Worm (Caenorhabditis elegans) whole organism, young adult: ENCODE data around the gene taf-11.3.
A peak's percentile ranks its signal among the peaks of the same experiment; 100 is the strongest.

Experiments used
- C06A6.2 ChIP-seq: fragments of 200-800 bp; sonication (Bioruptor generic); conservative IDR thresholded peaks from 2 replicates; pipeline ENCODE4 v1.3.6; 2022; ENCODE audit warnings: missing genetic modification characterization, missing compliant biosample characterization
- C17E4.6 ChIP-seq: fragments of 200-800 bp; sonication (Bioruptor generic); IDR thresholded peaks from 2 replicates; pipeline ENCODE4 v1.3.6; 2022; ENCODE audit warnings: missing genetic modification reagents, missing genetic modification characterization, missing compliant biosample characterization
- D2030.7 ChIP-seq: fragments of 200-800 bp; sonication (Bioruptor generic); IDR thresholded peaks from 2 replicates; pipeline ENCODE4 v1.3.6; 2022; ENCODE audit warnings: missing genetic modification reagents, missing genetic modification characterization, missing compliant biosample characterization
- F33H1.4 ChIP-seq: fragments of 200-800 bp; sonication (Bioruptor generic); IDR thresholded peaks from 2 replicates; pipeline ENCODE4 v1.3.6; 2022; ENCODE audit warnings: missing genetic modification reagents, missing genetic modification characterization, missing compliant biosample characterization
- F55B11.4 ChIP-seq: sonication (generic microtip); optimal IDR thresholded peaks from 2 replicates; lab custom pipeline; 2016; ENCODE audit warnings: missing compliant biosample characterization, missing genetic modification characterization, borderline replicate concordance; ENCODE audit not compliant: insufficient read depth
- T26A5.8 ChIP-seq: sonication (generic microtip); optimal IDR thresholded peaks from 2 replicates; lab custom pipeline; 2016; ENCODE audit warnings: missing genetic modification characterization, missing compliant biosample characterization
- ama-1 ChIP-seq, 3 experiments: fragments of 150-350 bp in 1 of 3; sonication (generic microtip) in 2 of 3; optimal IDR thresholded peaks; 2 replicates each; lab custom pipeline; 2014 to 2018; ENCODE audit warnings: missing biosample characterization in 2 of 3, missing genetic modification characterization in 2 of 3, missing genetic modification reagents in 2 of 3
- attf-5 ChIP-seq: fragments of 200-800 bp; sonication (Bioruptor generic); optimal IDR thresholded peaks from 2 replicates; lab custom pipeline; 2018; ENCODE audit warnings: mild to moderate bottlenecking, missing genetic modification characterization, missing compliant biosample characterization
- attf-6 ChIP-seq: fragments of 200-800 bp; sonication (Bioruptor generic); IDR thresholded peaks from 2 replicates; pipeline ENCODE4 v1.3.6; 2022; ENCODE audit warnings: missing genetic modification reagents, missing genetic modification characterization, missing compliant biosample characterization
- cebp-1 ChIP-seq, 2 experiments: fragments of 200-800 bp in 1 of 2; sonication (Bioruptor generic) in 1 of 2; sonication (generic microtip) in 1 of 2; IDR thresholded peaks in 1 of 2; optimal IDR thresholded peaks in 1 of 2; 2 replicates each; pipeline versions ENCODE4 v1.3.6 to Lab custom; 2017 to 2022; ENCODE audit warnings: missing compliant biosample characterization in 2 of 2, missing genetic modification characterization in 2 of 2, mild to moderate bottlenecking in 1 of 2, missing genetic modification reagents in 1 of 2, moderate library complexity in 1 of 2
- ceh-40 ChIP-seq: fragments of 200-800 bp; sonication (Bioruptor generic); IDR thresholded peaks from 2 replicates; pipeline ENCODE4 v1.3.6; 2022; ENCODE audit warnings: missing genetic modification characterization, missing compliant biosample characterization
- chd-7 ChIP-seq: sonication (generic microtip); optimal IDR thresholded peaks from 2 replicates; lab custom pipeline; 2016; ENCODE audit warnings: mild to moderate bottlenecking, missing genetic modification characterization, moderate library complexity, missing compliant biosample characterization
- die-1 ChIP-seq: sonication (generic microtip); optimal IDR thresholded peaks from 2 replicates; lab custom pipeline; 2016; ENCODE audit warnings: missing genotype, mild to moderate bottlenecking, missing genetic modification characterization, missing compliant biosample characterization
- dox-1 ChIP-seq: fragments of 200-800 bp; sonication (Bioruptor generic); IDR thresholded peaks from 2 replicates; pipeline ENCODE4 v1.3.6; 2022; ENCODE audit warnings: missing genetic modification reagents, missing genetic modification characterization, missing compliant biosample characterization
- efl-1 ChIP-seq: fragments of 150-350 bp; optimal IDR thresholded peaks from 2 replicates; lab custom pipeline; 2014; ENCODE audit warnings: missing biosample characterization, missing genetic modification reagents, missing genetic modification characterization
- egrh-3 ChIP-seq: fragments of 200-800 bp; sonication (Bioruptor generic); IDR thresholded peaks from 2 replicates; pipeline ENCODE4 v1.3.6; 2022; ENCODE audit warnings: missing genetic modification reagents, missing genetic modification characterization, missing compliant biosample characterization
- ekl-4 ChIP-seq: fragments of 200-800 bp; sonication (Bioruptor generic); IDR thresholded peaks from 2 replicates; pipeline ENCODE4 v1.3.6; 2022; ENCODE audit warnings: missing genetic modification reagents, missing genetic modification characterization, missing compliant biosample characterization
- ets-4 ChIP-seq: fragments of 200-800 bp; sonication (Bioruptor generic); optimal IDR thresholded peaks from 2 replicates; lab custom pipeline; 2018; ENCODE audit warnings: mild to moderate bottlenecking, missing genetic modification characterization, missing compliant biosample characterization
- hlh-12 ChIP-seq: sonication (generic microtip); optimal IDR thresholded peaks from 2 replicates; lab custom pipeline; 2016; ENCODE audit warnings: missing genetic modification characterization, missing compliant biosample characterization
- hsf-1 ChIP-seq: fragments of 200-800 bp; sonication (Bioruptor generic); IDR thresholded peaks from 2 replicates; pipeline ENCODE4 v1.3.6; 2022; ENCODE audit warnings: missing genetic modification reagents, missing genetic modification characterization, missing compliant biosample characterization
- lin-40 ChIP-seq: sonication (generic microtip); optimal IDR thresholded peaks from 2 replicates; lab custom pipeline; 2016; ENCODE audit warnings: missing genetic modification characterization, mild to moderate bottlenecking, missing compliant biosample characterization, missing genotype, missing genetic modification reagents
- lsl-1 ChIP-seq: fragments of 200-800 bp; sonication (Bioruptor generic); optimal IDR thresholded peaks from 2 replicates; lab custom pipeline; 2018; ENCODE audit warnings: mild to moderate bottlenecking, missing genetic modification characterization, moderate library complexity, missing compliant biosample characterization
- madf-3 ChIP-seq: fragments of 200-800 bp; sonication (Bioruptor generic); IDR thresholded peaks from 2 replicates; pipeline ENCODE4 v1.3.6; 2022; ENCODE audit warnings: missing genetic modification reagents, missing genetic modification characterization, missing compliant biosample characterization
- madf-6 ChIP-seq: fragments of 200-800 bp; sonication (Bioruptor generic); IDR thresholded peaks from 2 replicates; pipeline ENCODE4 v1.3.6; 2022; ENCODE audit warnings: missing genetic modification reagents, missing genetic modification characterization, missing compliant biosample characterization
- mcd-1 ChIP-seq: fragments of 200-800 bp; sonication (Bioruptor generic); IDR thresholded peaks from 2 replicates; pipeline ENCODE4 v1.3.6; 2022; ENCODE audit warnings: missing genetic modification reagents, missing genetic modification characterization, missing compliant biosample characterization
- mel-28 ChIP-seq: sonication (generic microtip); optimal IDR thresholded peaks from 2 replicates; lab custom pipeline; 2016; ENCODE audit warnings: borderline replicate concordance, mild to moderate bottlenecking, missing genetic modification characterization, missing compliant biosample characterization
- nfya-1 ChIP-seq: sonication (generic microtip); optimal IDR thresholded peaks from 2 replicates; lab custom pipeline; 2017; ENCODE audit warnings: antibody characterized with exemption, missing compliant biosample characterization, missing genetic modification characterization, borderline replicate concordance; ENCODE audit not compliant: insufficient read depth
- nhr-80 ChIP-seq: sonication (generic microtip); optimal IDR thresholded peaks from 2 replicates; lab custom pipeline; 2016; ENCODE audit warnings: missing genetic modification characterization, missing compliant biosample characterization
- sdz-38 ChIP-seq: sonication (generic microtip); optimal IDR thresholded peaks from 2 replicates; lab custom pipeline; 2016; ENCODE audit warnings: missing genotype, missing genetic modification characterization, missing compliant biosample characterization
- snpc-1.1 ChIP-seq: sonication (generic microtip); optimal IDR thresholded peaks from 2 replicates; lab custom pipeline; 2017; ENCODE audit warnings: missing genetic modification characterization, mild to moderate bottlenecking, missing compliant biosample characterization, antibody characterized with exemption, moderate library complexity, missing genotype, missing genetic modification reagents; ENCODE audit not compliant: insufficient read depth
- xnd-1 ChIP-seq: sonication (generic microtip); optimal IDR thresholded peaks from 2 replicates; lab custom pipeline; 2016; ENCODE audit warnings: missing genotype, missing genetic modification reagents, missing genetic modification characterization, missing compliant biosample characterization
- zfh-2 ChIP-seq: fragments of 200-800 bp; sonication (Bioruptor generic); conservative IDR thresholded peaks from 2 replicates; pipeline ENCODE4 v1.3.6; 2022; ENCODE audit warnings: missing genetic modification reagents, missing genetic modification characterization, missing compliant biosample characterization
- ztf-26 ChIP-seq: sonication (generic microtip); optimal IDR thresholded peaks from 2 replicates; lab custom pipeline; 2017; ENCODE audit warnings: missing genetic modification characterization, missing compliant biosample characterization

The taf-11.3 gene

DNA sequence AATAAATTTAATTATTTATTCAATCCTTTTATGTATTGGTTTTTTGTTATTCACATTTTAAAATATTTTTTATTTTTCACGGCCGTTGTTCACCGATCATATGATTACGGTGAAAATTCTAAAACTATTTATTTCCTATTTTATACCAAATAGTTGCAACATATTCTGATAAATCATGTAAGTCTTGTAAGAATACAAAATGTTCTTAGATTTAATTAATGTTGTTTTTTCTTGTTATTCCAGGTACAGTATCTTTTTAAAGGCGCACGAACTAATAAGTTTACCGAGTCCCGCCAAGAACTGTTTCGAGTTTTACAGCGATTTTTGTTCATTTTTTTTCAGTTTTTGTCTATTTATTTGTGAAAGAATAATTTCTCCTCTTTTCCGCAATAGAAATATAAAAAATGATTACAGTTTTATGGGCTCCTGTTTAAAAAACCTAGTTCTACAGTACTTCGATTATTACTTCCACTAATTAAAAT lies 35.4 kb downstream of the taf-11.3 start, which contains the start of gene D2045.5 (continued):
- TF ChIP-seq hlh-12 (tag; lab: Kevin White, UChicago) (no peak), attf-6 (no peak), sdz-38 (tag; lab: Kevin White, UChicago) (no peak), mel-28 (tag; lab: Kevin White, UChicago) (no peak), xnd-1 (peak; percentile 70), efl-1 (peak; percentile 33), ztf-26 (no peak), D2030.7 (GFP tag; lab: Robert Waterston, UW) (peak; percentile 40; the same call in 1 of the 2 replicates), ets-4 (GFP tag; lab: Kevin White, UChicago) (no peak), lsl-1 (GFP tag; lab: Kevin White, UChicago) (peak; percentile 86), die-1 (tag; lab: Kevin White, UChicago) (no peak), madf-6 (GFP tag; lab: Robert Waterston, UW) (peak; percentile 76), ceh-40 (GFP tag; lab: Robert Waterston, UW) (no peak), nfya-1 (no peak), F33H1.4 (GFP tag; lab: Robert Waterston, UW) (peak; percentile 77), snpc-1.1 (tag; lab: Kevin White, UChicago) (no peak)

DNA sequence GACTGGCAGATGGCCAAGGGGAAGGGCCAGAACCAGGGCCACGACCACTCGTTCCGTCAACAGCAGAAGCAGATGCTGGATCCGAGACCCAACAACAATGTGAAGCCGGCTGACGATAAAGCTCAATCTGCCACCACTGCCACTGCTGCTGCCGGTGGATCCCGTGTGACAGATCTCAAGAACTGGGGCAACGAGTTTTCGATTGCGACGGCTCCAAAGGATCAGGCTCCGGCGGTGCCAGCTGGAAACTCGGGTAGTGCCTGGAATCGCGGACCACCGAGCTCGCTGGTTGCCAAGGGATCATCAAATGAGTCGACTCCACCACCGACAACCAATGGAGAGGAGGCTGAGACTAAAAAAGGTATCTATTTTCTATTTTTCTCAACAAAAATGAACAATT lies 40.6 kb downstream of the taf-11.3 start:
- TF ChIP-seq hsf-1 (GFP tag; lab: Robert Waterston, UW) (0 out of 2 replicates have a peak, but pooled peaks have one; percentile 31), egrh-3 (peak; percentile 61; the same call in 1 of the 2 replicates), C06A6.2 (GFP tag; lab: Robert Waterston, UW) (no peak), zfh-2 (GFP tag; lab: Robert Waterston, UW) (peak; percentile 92), dox-1 (GFP tag; lab: Robert Waterston, UW) (0 out of 2 replicates have a peak, but pooled peaks have one; percentile 15), chd-7 (peak; percentile 22), C17E4.6 (no peak)

DNA sequence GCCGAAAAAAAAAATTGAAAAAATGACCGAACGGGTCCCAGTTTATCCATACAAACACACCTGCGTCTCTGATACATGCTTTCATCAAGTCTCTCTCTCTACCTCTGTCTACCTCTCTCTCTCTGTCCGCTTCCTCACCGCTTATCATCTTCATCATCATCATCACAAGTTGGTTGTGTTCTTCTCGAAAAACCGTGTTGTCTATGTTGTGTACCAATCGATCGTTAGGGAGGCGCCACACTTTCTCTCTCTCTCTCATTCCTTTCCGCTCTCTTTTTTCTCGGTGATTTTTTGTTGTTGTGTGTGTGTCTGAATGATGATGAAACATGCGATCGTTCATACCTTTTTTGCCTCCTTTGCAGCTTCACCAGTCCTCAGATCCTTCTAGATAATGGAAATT lies 41.4 kb downstream of the taf-11.3 start:
- peak; percentile 45 for TF ChIP-seq nhr-80 (tag; lab: Kevin White, UChicago)
- peak; percentile 83 for TF ChIP-seq attf-5 (GFP tag; lab: Kevin White, UChicago)
- peak; percentile 18; the same call in 1 of the 2 replicates for TF ChIP-seq ekl-4
- TF ChIP-seq ama-1 (optimal IDR thresholded peaks at IDR 0.05; lab: Kevin White, UChicago), result no peak
- TF ChIP-seq ama-1 (GFP tag; optimal IDR thresholded peaks at IDR 0.05; lab: Kevin White, UChicago), result peak in 1 of 2 experiments; percentile 9
- peak; percentile 38 for TF ChIP-seq lin-40 (tag; lab: Kevin White, UChicago)
- TF ChIP-seq mcd-1 (GFP tag; lab: Robert Waterston, UW), result peak; percentile 24; the same call in 1 of the 2 replicates
- TF ChIP-seq cebp-1 (GFP tag; IDR thresholded peaks at IDR 0.05; lab: Robert Waterston, UW), result no peak; the same call in 1 of the 2 replicates
- peak; percentile 78 for TF ChIP-seq cebp-1 (tag; optimal IDR thresholded peaks at IDR 0.05; lab: Kevin White, UChicago)
- no peak for TF ChIP-seq T26A5.8
- no peak for TF ChIP-seq F55B11.4
- peak; percentile 28 for TF ChIP-seq ztf-26

DNA sequence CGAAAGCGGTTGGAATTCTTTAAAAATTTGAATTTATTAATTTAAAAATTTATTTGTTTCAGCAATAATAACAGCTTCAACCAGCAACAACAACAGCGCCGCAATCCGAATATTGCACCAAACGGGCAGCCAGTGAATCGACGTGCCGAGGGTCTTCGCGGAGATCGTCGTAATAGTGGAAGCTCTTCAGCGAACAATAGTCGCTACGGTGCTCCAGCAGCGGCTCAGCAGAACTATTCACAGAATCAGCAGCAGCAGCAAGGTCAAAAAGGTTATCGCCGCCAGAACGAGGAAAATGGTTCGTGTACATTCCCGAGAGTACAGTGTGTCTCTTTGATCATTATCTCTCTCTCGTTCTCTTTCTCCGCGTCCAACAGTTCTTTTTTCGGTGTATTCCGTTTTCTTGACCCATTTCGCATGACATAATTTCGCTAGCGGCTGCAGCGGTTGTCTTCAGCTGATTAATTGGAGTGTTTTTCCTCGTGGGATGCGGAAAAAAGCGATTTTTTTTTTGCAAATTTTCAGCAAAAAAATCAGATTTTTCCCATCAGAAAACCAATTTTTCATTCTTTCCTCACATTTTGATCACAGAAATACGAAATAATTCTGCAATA lies 42.0 kb downstream of the taf-11.3 start:
- TF ChIP-seq madf-3 (GFP tag; lab: Robert Waterston, UW) (no peak), snpc-1.1 (tag; lab: Kevin White, UChicago) (no peak), zfh-2 (GFP tag; lab: Robert Waterston, UW) (peak; percentile 56; the same call in 1 of the 2 replicates), nfya-1 (no peak)
